Worm (Caenorhabditis elegans): Measurements from ENCODE around the gene C16C8.27.

DNA sequence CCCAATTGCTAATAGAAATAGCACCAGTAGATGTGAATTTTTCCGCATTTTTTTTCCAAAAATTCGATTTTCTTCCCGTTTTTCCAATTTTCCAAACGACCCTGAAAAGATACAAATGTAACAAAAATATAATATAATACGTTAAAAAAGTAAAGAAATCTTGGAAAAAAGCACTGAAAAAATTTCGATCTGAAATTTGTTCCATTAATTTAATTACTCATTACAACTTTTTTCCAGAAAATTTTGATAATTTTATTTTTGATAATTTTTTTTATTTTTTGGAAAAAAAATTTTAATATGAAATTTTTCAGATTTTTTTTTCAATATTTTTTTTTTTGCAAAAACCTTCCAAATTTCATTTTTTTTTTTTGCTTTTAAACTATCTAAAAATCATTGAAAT is 5.1 kb upstream of the C16C8.27 start, which contains the start of gene skpo-2:
- no peak for TF ChIP-seq ztf-16 (tag; optimal IDR thresholded peaks at IDR 0.05)
- TF ChIP-seq nfya-1 (tag; optimal IDR thresholded peaks at IDR 0.05): no peak
- TF ChIP-seq ceh-24 (tag; optimal IDR thresholded peaks at IDR 0.05): no peak
- TF ChIP-seq ceh-31 (tag; optimal IDR thresholded peaks at IDR 0.05): no peak
- TF ChIP-seq sdc-2 (tag; optimal IDR thresholded peaks at IDR 0.05): no peak
- TF ChIP-seq tbx-2 (tag; optimal IDR thresholded peaks at IDR 0.05): no peak
- no peak for TF ChIP-seq unc-3 (GFP tag; conservative IDR thresholded peaks at IDR 0.05)
- TF ChIP-seq unc-3 (tag; optimal IDR thresholded peaks at IDR 0.05): no peak
- no peak for TF ChIP-seq elt-2 (tag; optimal IDR thresholded peaks at IDR 0.05)
